Fruit fly (Drosophila melanogaster) whole organism, adult: ENCODE measurements around the gene Srp54.

Experiments
- CG11617 ChIP-seq: fragments of 200-800 bp; sonication (Bioruptor generic); optimal IDR thresholded peaks from 2 replicates; lab custom pipeline; 2017; ENCODE audit warnings: mild to moderate bottlenecking, missing biosample characterization, missing genetic modification reagents, missing genetic modification characterization
- CG12768 ChIP-seq: fragments of 200-800 bp; sonication (Bioruptor generic); optimal IDR thresholded peaks from 2 replicates; lab custom pipeline; 2017; ENCODE audit warnings: missing biosample characterization, missing genetic modification characterization, mild to moderate bottlenecking, moderate library complexity, missing genetic modification reagents
- CG14711 ChIP-seq: fragments of 200-800 bp; sonication (Bioruptor generic); optimal IDR thresholded peaks from 2 replicates; lab custom pipeline; 2018; ENCODE audit warnings: missing biosample characterization, mild to moderate bottlenecking, missing genetic modification characterization, moderate library complexity
- CG1620 ChIP-seq: fragments of 200-800 bp; sonication (Bioruptor generic); optimal IDR thresholded peaks from 2 replicates; lab custom pipeline; 2016; ENCODE audit warnings: missing biosample characterization, missing genetic modification characterization
- CG33017 ChIP-seq: fragments of 200-800 bp; sonication (Bioruptor generic); optimal IDR thresholded peaks from 2 replicates; lab custom pipeline; 2018; ENCODE audit warnings: missing biosample characterization, mild to moderate bottlenecking, missing genetic modification characterization, moderate library complexity
- CG5204 ChIP-seq: fragments of 200-800 bp; sonication (Bioruptor generic); optimal IDR thresholded peaks from 2 replicates; lab custom pipeline; 2016; ENCODE audit warnings: missing biosample characterization, missing genetic modification characterization
- CG7045 ChIP-seq: fragments of 200-800 bp; sonication (Bioruptor generic); optimal IDR thresholded peaks from 2 replicates; lab custom pipeline; 2017; ENCODE audit warnings: missing biosample characterization, mild to moderate bottlenecking, missing genetic modification characterization
- CG7101 ChIP-seq: fragments of 200-800 bp; sonication (Bioruptor generic); optimal IDR thresholded peaks from 2 replicates; lab custom pipeline; 2018; ENCODE audit warnings: missing biosample characterization, mild to moderate bottlenecking, missing genetic modification characterization, moderate library complexity
- Clk ChIP-seq: fragments of 200-800 bp; sonication (Bioruptor generic); optimal IDR thresholded peaks from 2 replicates; lab custom pipeline; 2017; ENCODE audit warnings: missing biosample characterization, missing genetic modification characterization
- Crg-1 ChIP-seq: fragments of 200-800 bp; sonication (Bioruptor generic); optimal IDR thresholded peaks from 2 replicates; lab custom pipeline; 2016; ENCODE audit warnings: missing biosample characterization, missing genetic modification characterization
- Hr96 ChIP-seq: fragments of 200-800 bp; sonication (Bioruptor generic); optimal IDR thresholded peaks from 2 replicates; lab custom pipeline; 2016; ENCODE audit warnings: missing biosample characterization, missing genetic modification characterization
- Mnt ChIP-seq: fragments of 200-800 bp; sonication (Bioruptor generic); optimal IDR thresholded peaks from 2 replicates; lab custom pipeline; 2016; ENCODE audit warnings: missing biosample characterization, mild to moderate bottlenecking, missing genetic modification characterization
- bab1 ChIP-seq: fragments of 200-800 bp; sonication (Bioruptor generic); optimal IDR thresholded peaks from 3 replicates; lab custom pipeline; 2019; ENCODE audit warnings: missing biosample characterization, mild to moderate bottlenecking, missing genetic modification characterization, moderate library complexity
- cic ChIP-seq: fragments of 200-800 bp; sonication (Bioruptor generic); optimal IDR thresholded peaks from 2 replicates; lab custom pipeline; 2017; ENCODE audit warnings: missing biosample characterization, mild to moderate bottlenecking, missing genetic modification characterization, moderate library complexity
- cnc ChIP-seq, 2 experiments: fragments of >200 bp; optimal IDR thresholded peaks; 2 replicates each; lab custom pipeline; 2017
- kay ChIP-seq: fragments of 200-800 bp; sonication (Bioruptor generic); peaks from one replicate; lab custom pipeline; 2016; ENCODE audit warnings: missing biosample characterization, missing genetic modification characterization, borderline replicate concordance
- ovo ChIP-seq: fragments of 200-800 bp; sonication (Bioruptor generic); optimal IDR thresholded peaks from 2 replicates; lab custom pipeline; 2016; ENCODE audit warnings: missing biosample characterization, missing genetic modification characterization
- pad ChIP-seq: fragments of 200-800 bp; sonication (Bioruptor generic); optimal IDR thresholded peaks from 3 replicates; lab custom pipeline; 2017; ENCODE audit warnings: missing biosample characterization, missing genetic modification characterization, mild to moderate bottlenecking, moderate library complexity, missing genetic modification reagents
- tj ChIP-seq: fragments of 200-800 bp; sonication (Bioruptor generic); optimal IDR thresholded peaks from 3 replicates; lab custom pipeline; 2017; ENCODE audit warnings: missing biosample characterization, mild to moderate bottlenecking, missing genetic modification characterization, moderate library complexity
- toe ChIP-seq: fragments of 200-800 bp; sonication (Bioruptor generic); optimal IDR thresholded peaks from 2 replicates; lab custom pipeline; 2016; ENCODE audit warnings: missing biosample characterization, missing genetic modification characterization

Gene Srp54

DNA sequence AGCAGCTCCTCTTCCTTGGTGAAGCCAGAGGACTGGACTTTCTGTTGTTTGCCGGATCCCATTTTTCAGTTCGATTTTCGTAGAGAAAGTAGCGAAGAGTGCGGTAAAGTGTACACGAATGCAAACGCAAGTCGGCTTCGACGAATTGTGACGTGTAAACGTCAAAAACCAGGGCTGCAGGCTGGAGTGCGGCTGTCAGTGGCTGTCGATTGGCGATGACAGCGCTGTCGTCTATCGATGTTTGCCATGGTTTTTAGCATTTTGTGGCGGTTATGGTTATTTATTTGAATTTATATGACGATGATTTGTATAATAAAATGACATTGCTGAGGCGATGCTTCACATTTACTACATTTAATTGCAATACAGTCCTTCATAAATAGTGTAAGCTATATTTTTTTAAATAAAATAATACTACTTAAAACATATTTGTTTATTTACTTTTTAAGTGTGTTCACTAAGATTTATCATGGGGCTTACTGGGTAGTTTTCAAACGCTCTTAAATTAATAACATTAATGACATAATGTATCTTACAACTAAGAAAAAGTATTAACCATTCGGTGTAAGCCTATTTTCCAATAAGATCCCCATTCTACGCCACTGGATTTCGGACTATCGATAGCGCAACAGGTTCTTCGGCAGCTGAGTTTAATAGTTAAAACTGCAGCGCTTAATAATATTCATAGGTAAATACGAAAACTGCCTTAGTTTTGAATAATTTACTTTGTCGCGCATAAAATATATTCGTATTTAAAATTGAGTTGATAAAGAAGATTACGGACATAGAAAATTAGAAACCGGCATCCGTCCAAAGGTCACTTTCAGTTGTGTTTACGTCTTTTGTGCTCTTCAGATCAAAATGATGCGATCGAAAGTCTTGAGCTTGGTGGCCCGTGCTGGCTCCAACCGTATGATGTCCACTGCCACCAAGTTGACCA is 5.6 kb downstream of the Srp54 start, which contains the start of the genes CG5885 and CG4598:
TSS of gene CG5885 (minus strand) at position 311 of the 940 bp plus-strand sequence.
TSS of gene CG4598 (plus strand) at position 599 of the 940 bp plus-strand sequence.
- peak; percentile 77 for TF ChIP-seq CG33017 (tag; lab: Kevin White, UChicago)
- peak; percentile 60 for TF ChIP-seq CG1620 (GFP tag; lab: Kevin White, UChicago)
- peak; percentile 34 for TF ChIP-seq Crg-1 (GFP tag; lab: Kevin White, UChicago)
- peak; percentile 79 for TF ChIP-seq CG11617 (GFP tag; lab: Kevin White, UChicago)
- peak; percentile 68 for TF ChIP-seq CG7045
- TF ChIP-seq pad: peak; percentile 23
- TF ChIP-seq bab1 (GFP tag; lab: Kevin White, UChicago): peak; percentile 45
- no peak for TF ChIP-seq ovo (GFP tag; lab: Kevin White, UChicago)
- peak; percentile 77 for TF ChIP-seq CG12768 (GFP tag; lab: Kevin White, UChicago)
- peak; percentile 63 for TF ChIP-seq CG5204 (GFP tag; lab: Kevin White, UChicago)
- TF ChIP-seq kay (GFP tag; lab: Kevin White, UChicago): no peak
- peak; percentile 76 for TF ChIP-seq toe (GFP tag; lab: Kevin White, UChicago)
- peak; percentile 23 for TF ChIP-seq Clk (GFP tag; lab: Kevin White, UChicago)
- peak; percentile 46 for TF ChIP-seq tj (GFP tag; lab: Kevin White, UChicago)
- peak; percentile 42 for TF ChIP-seq CG14711
- TF ChIP-seq CG7101 (tag; lab: Kevin White, UChicago): peak; percentile 70
- TF ChIP-seq Hr96 (GFP tag; lab: Kevin White, UChicago): peak; percentile 62
- TF ChIP-seq cic: peak; percentile 33
- TF ChIP-seq cnc (optimal IDR thresholded peaks at IDR 0.05; lab: Kevin White, UChicago): no peak
- peak; percentile 18 for TF ChIP-seq Mnt (GFP tag; lab: Kevin White, UChicago)

DNA sequence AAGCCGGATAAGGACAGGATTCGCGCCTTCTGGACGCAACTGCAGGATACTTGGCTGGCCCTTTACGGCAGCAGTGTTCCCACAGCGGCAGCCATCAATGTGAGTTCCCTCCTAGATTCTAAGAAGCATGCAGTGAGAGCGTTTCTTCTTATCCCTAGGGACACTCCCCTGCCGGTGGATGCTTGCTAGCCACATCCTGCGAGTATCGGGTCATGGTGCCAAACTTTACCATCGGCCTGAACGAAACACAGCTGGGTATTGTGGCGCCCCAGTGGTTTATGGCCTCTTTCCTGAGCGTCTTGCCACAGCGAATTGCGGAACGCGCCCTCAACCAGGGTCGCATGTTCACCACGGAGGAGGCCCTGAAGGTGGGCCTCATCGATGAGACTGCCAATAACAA is 6.5 kb downstream of the Srp54 start:
- TF ChIP-seq CG12768 (GFP tag; lab: Kevin White, UChicago) (no peak), Hr96 (GFP tag; lab: Kevin White, UChicago) (no peak), CG33017 (tag; lab: Kevin White, UChicago) (no peak), pad (no peak), CG7045 (no peak), cic (no peak), Mnt (GFP tag; lab: Kevin White, UChicago) (no peak), bab1 (GFP tag; lab: Kevin White, UChicago) (no peak), CG1620 (GFP tag; lab: Kevin White, UChicago) (no peak), Crg-1 (GFP tag; lab: Kevin White, UChicago) (no peak), Clk (GFP tag; lab: Kevin White, UChicago) (no peak), kay (GFP tag; lab: Kevin White, UChicago) (no peak), CG14711 (no peak), CG5204 (GFP tag; lab: Kevin White, UChicago) (no peak), toe (GFP tag; lab: Kevin White, UChicago) (no peak), CG11617 (GFP tag; lab: Kevin White, UChicago) (no peak)

DNA sequence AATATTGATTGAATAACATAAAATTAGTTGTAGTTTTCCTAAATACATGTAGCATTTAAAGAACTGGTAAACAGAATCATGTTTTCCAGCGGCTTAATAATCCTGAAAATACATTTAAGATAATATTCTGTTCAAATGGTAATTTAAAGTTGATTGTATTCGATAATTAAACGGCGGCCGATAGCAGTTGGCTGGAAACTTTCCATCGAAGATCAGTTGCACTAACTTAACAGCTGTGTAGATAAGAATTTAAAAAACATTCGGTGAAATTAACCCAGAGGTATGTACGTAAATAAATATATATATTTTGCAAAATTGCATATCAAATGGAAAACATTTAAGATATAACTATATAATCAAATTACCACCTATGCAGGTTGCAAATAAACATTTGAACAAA is 7.2 kb downstream of the Srp54 start, which contains the start of gene CG4594:
TSS of gene CG4594 (plus strand) at position 212 of the 400 bp plus-strand sequence.
- TF ChIP-seq toe (GFP tag; lab: Kevin White, UChicago) (no peak), cnc (optimal IDR thresholded peaks at IDR 0.05; lab: Kevin White, UChicago) (no peak), CG1620 (GFP tag; lab: Kevin White, UChicago) (no peak), CG7101 (tag; lab: Kevin White, UChicago) (no peak), CG33017 (tag; lab: Kevin White, UChicago) (no peak), CG7045 (no peak), cic (no peak), Crg-1 (GFP tag; lab: Kevin White, UChicago) (no peak)

DNA sequence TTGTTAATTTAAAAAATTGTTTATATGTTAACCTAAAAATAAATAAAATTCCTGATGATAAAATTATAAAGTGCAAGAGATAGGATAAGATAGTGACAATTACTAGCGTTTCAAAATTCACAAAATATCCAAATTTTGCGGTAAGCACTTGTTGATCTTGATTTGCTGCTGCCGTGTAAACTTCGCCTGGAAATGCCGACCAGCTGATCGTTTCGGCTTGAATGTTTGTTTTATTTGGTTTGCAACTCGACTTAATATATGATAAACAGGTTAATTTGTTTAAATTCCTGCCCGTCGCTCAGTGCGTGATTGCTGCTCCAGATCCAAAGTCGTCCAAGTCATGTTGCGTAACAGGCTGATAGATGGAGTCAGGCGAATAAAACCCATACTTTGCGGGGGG is 8.7 kb downstream of the Srp54 start, which contains the start of gene CG4592:
TSS of gene CG4592 (plus strand) at position 233 of the 400 bp plus-strand sequence.
- peak; percentile 56 for TF ChIP-seq tj (GFP tag; lab: Kevin White, UChicago)
- TF ChIP-seq CG1620 (GFP tag; lab: Kevin White, UChicago): peak; percentile 12
- no peak for TF ChIP-seq cnc (optimal IDR thresholded peaks at IDR 0.05; lab: Kevin White, UChicago)
- peak; percentile 72 for TF ChIP-seq CG33017 (tag; lab: Kevin White, UChicago)
- peak; percentile 67 for TF ChIP-seq toe (GFP tag; lab: Kevin White, UChicago)
- peak; percentile 51 for TF ChIP-seq Mnt (GFP tag; lab: Kevin White, UChicago)
- peak; percentile 40 for TF ChIP-seq CG5204 (GFP tag; lab: Kevin White, UChicago)
- TF ChIP-seq CG11617 (GFP tag; lab: Kevin White, UChicago): peak; percentile 79
- peak; percentile 88 for TF ChIP-seq kay (GFP tag; lab: Kevin White, UChicago)
- TF ChIP-seq bab1 (GFP tag; lab: Kevin White, UChicago): peak; percentile 85
- TF ChIP-seq cic: peak; percentile 24
- peak; percentile 25 for TF ChIP-seq pad
- peak; percentile 82 for TF ChIP-seq CG12768 (GFP tag; lab: Kevin White, UChicago)
- no peak for TF ChIP-seq ovo (GFP tag; lab: Kevin White, UChicago)
- peak; percentile 72 for TF ChIP-seq CG7045
- TF ChIP-seq CG7101 (tag; lab: Kevin White, UChicago): peak; percentile 78
- no peak for TF ChIP-seq Crg-1 (GFP tag; lab: Kevin White, UChicago)
- no peak for TF ChIP-seq Clk (GFP tag; lab: Kevin White, UChicago)
- TF ChIP-seq CG14711: peak; percentile 66
- peak; percentile 69 for TF ChIP-seq Hr96 (GFP tag; lab: Kevin White, UChicago)

DNA sequence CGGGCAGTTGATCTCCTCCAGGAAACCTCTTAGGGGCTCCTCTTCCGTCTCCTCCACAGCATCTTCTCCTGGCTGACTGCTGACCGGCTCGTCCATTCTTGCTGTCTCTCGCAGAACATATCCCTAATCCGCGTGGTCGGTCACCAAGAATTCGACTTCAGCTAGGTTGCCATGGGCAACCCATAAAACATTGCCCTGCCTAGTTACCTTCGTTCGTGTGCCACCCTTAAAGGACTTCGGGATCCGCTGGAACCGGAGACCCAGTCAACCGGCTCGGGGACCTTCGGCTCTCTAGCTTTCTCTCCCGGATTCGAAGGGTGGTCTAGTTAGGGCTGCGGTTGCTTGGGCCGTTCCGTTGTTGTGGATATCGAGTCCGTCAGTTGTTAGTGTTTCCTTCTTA is 12.1 kb downstream of the Srp54 start, which contains the start of the genes TbCMF46 and CG42366:
TSS of gene TbCMF46 (minus strand) at position 101 of the 400 bp plus-strand sequence.
TSS of gene CG42366 (plus strand) at position 397 of the 400 bp plus-strand sequence.
- TF ChIP-seq toe (GFP tag; lab: Kevin White, UChicago) (no peak), Mnt (GFP tag; lab: Kevin White, UChicago) (no peak), ovo (GFP tag; lab: Kevin White, UChicago) (no peak), CG14711 (no peak), CG12768 (GFP tag; lab: Kevin White, UChicago) (no peak), kay (GFP tag; lab: Kevin White, UChicago) (no peak), pad (no peak), CG11617 (GFP tag; lab: Kevin White, UChicago) (no peak), cnc (optimal IDR thresholded peaks at IDR 0.05; lab: Kevin White, UChicago) (no peak), CG33017 (tag; lab: Kevin White, UChicago) (no peak), Crg-1 (GFP tag; lab: Kevin White, UChicago) (no peak), CG1620 (GFP tag; lab: Kevin White, UChicago) (no peak), cic (no peak), bab1 (GFP tag; lab: Kevin White, UChicago) (no peak), CG7045 (no peak), CG7101 (tag; lab: Kevin White, UChicago) (no peak)
